Fruit fly (Drosophila melanogaster): ENCODE measurements around the gene Myo95E.

- TF ChIP-seq fd96Ca (GFP tag; IDR thresholded peaks at IDR 0.05) (peak; percentile 75), EcR (GFP tag; optimal IDR thresholded peaks at IDR 0.05) (no peak), CG34367 (tag; optimal IDR thresholded peaks at IDR 0.05) (no peak), CG4496 (GFP tag; IDR thresholded peaks at IDR 0.05) (no peak; the same call in 2 of the 3 replicates), CG14655 (GFP tag; optimal IDR thresholded peaks at IDR 0.05) (peak; percentile 71), CG12605 (GFP tag; IDR thresholded peaks at IDR 0.05) (no peak), CG10348 (GFP tag; IDR thresholded peaks at IDR 0.05) (no peak), CG8301 (tag; optimal IDR thresholded peaks at IDR 0.05) (peak; percentile 73), CG9948 (tag; optimal IDR thresholded peaks at IDR 0.05) (peak; percentile 41), gl (tag; optimal IDR thresholded peaks at IDR 0.05) (no peak), CG17806 (tag; optimal IDR thresholded peaks at IDR 0.05) (peak; percentile 12)
Measured at dm6 chr3R:24204022-24204421, 42.7 kb upstream of the Myo95E start.

Data from whole organism, pupa.